Fruit fly (Drosophila melanogaster) whole organism, prepupa: Measurements from ENCODE around the gene Cog3.

Experiments
- Blimp-1 ChIP-seq: fragments of 200-800 bp; sonication (Bioruptor generic); optimal IDR thresholded peaks from 3 replicates; lab custom pipeline; 2017; ENCODE audit warnings: missing biosample characterization, missing genetic modification characterization, mild to moderate bottlenecking, moderate library complexity, missing genetic modification reagents
- CG6276 ChIP-seq: fragments of 200-800 bp; sonication (Bioruptor generic); optimal IDR thresholded peaks from 2 replicates; lab custom pipeline; 2017; ENCODE audit warnings: missing biosample characterization, mild to moderate bottlenecking, missing genetic modification characterization
- CG6854 ChIP-seq: fragments of 200-800 bp; sonication (Bioruptor generic); optimal IDR thresholded peaks from 2 replicates; lab custom pipeline; 2017; ENCODE audit warnings: missing biosample characterization, mild to moderate bottlenecking, missing genetic modification characterization
- Eip78C ChIP-seq: fragments of 200-800 bp; sonication (Bioruptor generic); peaks from one replicate; lab custom pipeline; 2016; ENCODE audit warnings: missing biosample characterization, missing genetic modification characterization
- Eip93F ChIP-seq: fragments of 200-800 bp; sonication (Bioruptor generic); optimal IDR thresholded peaks from 2 replicates; lab custom pipeline; 2016; ENCODE audit warnings: missing biosample characterization, mild to moderate bottlenecking, missing genetic modification characterization
- Gug ChIP-seq: fragments of 200-800 bp; sonication (Bioruptor generic); IDR thresholded peaks from 2 replicates; pipeline ENCODE4 v1.3.6; 2022; ENCODE audit warnings: missing biosample characterization, missing genetic modification characterization
- OdsH ChIP-seq: fragments of 200-800 bp; sonication (Bioruptor generic); optimal IDR thresholded peaks from 3 replicates; lab custom pipeline; 2016; ENCODE audit warnings: missing biosample characterization, missing genetic modification characterization
- Sox15 ChIP-seq: fragments of 200-800 bp; sonication (Bioruptor generic); optimal IDR thresholded peaks from 3 replicates; lab custom pipeline; 2016; ENCODE audit warnings: missing biosample characterization, missing genetic modification characterization
- dac ChIP-seq: fragments of 200-800 bp; sonication (Bioruptor generic); optimal IDR thresholded peaks from 2 replicates; lab custom pipeline; 2017; ENCODE audit warnings: missing biosample characterization, mild to moderate bottlenecking, missing genetic modification characterization
- esn ChIP-seq: fragments of 200-800 bp; sonication (Bioruptor generic); optimal IDR thresholded peaks from 2 replicates; lab custom pipeline; 2016; ENCODE audit warnings: missing biosample characterization, mild to moderate bottlenecking, missing genetic modification characterization, moderate library complexity
- lz ChIP-seq: fragments of 200-800 bp; sonication (Bioruptor generic); optimal IDR thresholded peaks from 3 replicates; lab custom pipeline; 2016; ENCODE audit warnings: missing biosample characterization, missing genetic modification characterization
- spab ChIP-seq: fragments of 200-800 bp; sonication (Bioruptor generic); optimal IDR thresholded peaks from 2 replicates; lab custom pipeline; 2017; ENCODE audit warnings: missing biosample characterization, mild to moderate bottlenecking, missing genetic modification characterization, missing genetic modification reagents

dm6 chr2L:3445655-3446054, 11.2 kb downstream of the Cog3 start, which contains the start of gene CG2772:
- TF ChIP-seq OdsH (GFP tag; lab: Kevin White, UChicago), result no peak
- no peak for TF ChIP-seq Sox15 (GFP tag; lab: Kevin White, UChicago)
- no peak for TF ChIP-seq Blimp-1
- no peak for TF ChIP-seq CG6276
- TF ChIP-seq Eip93F (GFP tag; lab: Kevin White, UChicago), result no peak
- TF ChIP-seq Eip78C (GFP tag; lab: Kevin White, UChicago), result no peak
- TF ChIP-seq esn (GFP tag; lab: Kevin White, UChicago), result no peak
- no peak for TF ChIP-seq spab (GFP tag; lab: Kevin White, UChicago)
- TF ChIP-seq dac (GFP tag; lab: Kevin White, UChicago), result no peak
- TF ChIP-seq Gug (GFP tag; lab: Robert Waterston, UW), result no peak
- TF ChIP-seq lz (GFP tag; lab: Kevin White, UChicago), result no peak
- no peak for TF ChIP-seq CG6854 (GFP tag; lab: Kevin White, UChicago)
